Fruit fly (Drosophila melanogaster) whole organism, embryonic: ENCODE results near the gene CG18473.

Experiments used
- Asciz ChIP-seq: fragments of 200-800 bp; sonication (Bioruptor generic); optimal IDR thresholded peaks from 2 replicates; lab custom pipeline; 2017; ENCODE audit warnings: missing biosample characterization, mild to moderate bottlenecking, missing genetic modification characterization, missing genetic modification reagents
- B-H1 ChIP-seq: fragments of 200-800 bp; sonication (Bioruptor generic); IDR thresholded peaks from 3 replicates; pipeline ENCODE4 v1.3.6; 2022; ENCODE audit warnings: missing biosample characterization, missing genetic modification characterization
- CG10979 ChIP-seq: fragments of 200-800 bp; sonication (Bioruptor generic); optimal IDR thresholded peaks from 2 replicates; lab custom pipeline; 2018; ENCODE audit warnings: missing biosample characterization, mild to moderate bottlenecking, missing genetic modification characterization, moderate library complexity
- CG12744 ChIP-seq: fragments of 200-800 bp; sonication (Bioruptor generic); optimal IDR thresholded peaks from 2 replicates; lab custom pipeline; 2016; ENCODE audit warnings: missing biosample characterization, missing genetic modification characterization
- CG14667 ChIP-seq: fragments of 200-800 bp; sonication (Bioruptor generic); IDR thresholded peaks from 2 replicates; pipeline ENCODE4 v1.3.6; 2022; ENCODE audit warnings: missing biosample characterization, missing genetic modification characterization
- CG18599 ChIP-seq: fragments of 200-800 bp; sonication (Bioruptor generic); optimal IDR thresholded peaks from 3 replicates; lab custom pipeline; 2017; ENCODE audit warnings: missing biosample characterization, missing genetic modification characterization, mild to moderate bottlenecking, moderate library complexity, missing genetic modification reagents
- CG2712 ChIP-seq: fragments of 200-800 bp; optimal IDR thresholded peaks from 3 replicates; lab custom pipeline; 2019; ENCODE audit warnings: missing biosample characterization, mild to moderate bottlenecking, missing genetic modification characterization, moderate library complexity
- CG3163 ChIP-seq: fragments of 200-800 bp; sonication (Bioruptor generic); optimal IDR thresholded peaks from 3 replicates; lab custom pipeline; 2016; ENCODE audit warnings: missing biosample characterization, missing genetic modification characterization
- CG33213 ChIP-seq: fragments of 200-800 bp; sonication (Bioruptor generic); optimal IDR thresholded peaks from 3 replicates; lab custom pipeline; 2016; ENCODE audit warnings: missing biosample characterization, missing genetic modification characterization
- CG33557 ChIP-seq: fragments of 200-800 bp; sonication (Bioruptor generic); optimal IDR thresholded peaks from 2 replicates; lab custom pipeline; 2019; ENCODE audit warnings: missing biosample characterization, mild to moderate bottlenecking, missing genetic modification characterization, moderate library complexity
- CG4617 ChIP-seq: fragments of 200-800 bp; sonication (Bioruptor generic); optimal IDR thresholded peaks from 3 replicates; lab custom pipeline; 2016; ENCODE audit warnings: missing biosample characterization, missing genetic modification characterization, borderline replicate concordance
- CG7987 ChIP-seq: fragments of 200-800 bp; sonication (Bioruptor generic); optimal IDR thresholded peaks from 2 replicates; lab custom pipeline; 2018; ENCODE audit warnings: missing biosample characterization, mild to moderate bottlenecking, missing genetic modification characterization, moderate library complexity
- D19A ChIP-seq: fragments of 200-800 bp; optimal IDR thresholded peaks from 3 replicates; lab custom pipeline; 2019; ENCODE audit warnings: missing biosample characterization, mild to moderate bottlenecking, missing genetic modification characterization, moderate library complexity
- Drgx ChIP-seq: fragments of 200-800 bp; sonication (Bioruptor generic); IDR thresholded peaks from 2 replicates; pipeline ENCODE4 v1.3.6; 2022; ENCODE audit warnings: missing biosample characterization, missing genetic modification characterization
- E2f1 ChIP-seq: fragments of 200-800 bp; sonication (Bioruptor generic); IDR thresholded peaks from 2 replicates; pipeline ENCODE4 v1.3.6; 2022; ENCODE audit warnings: missing biosample characterization, missing genetic modification characterization
- E2f2 ChIP-seq: fragments of 200-800 bp; sonication (Bioruptor generic); IDR thresholded peaks from 2 replicates; pipeline ENCODE4 v1.3.6; 2022; ENCODE audit warnings: missing biosample characterization, missing genetic modification characterization
- Ets65A ChIP-seq: fragments of 200-800 bp; sonication (Bioruptor generic); peaks from one replicate; lab custom pipeline; 2016; ENCODE audit warnings: missing biosample characterization, missing genetic modification characterization
- Hey ChIP-seq: fragments of 200-800 bp; sonication (Bioruptor generic); optimal IDR thresholded peaks from 3 replicates; lab custom pipeline; 2018; ENCODE audit warnings: missing biosample characterization, mild to moderate bottlenecking, missing genetic modification characterization
- Hr39 ChIP-seq: fragments of >200 bp; optimal IDR thresholded peaks from 2 replicates; lab custom pipeline; 2017
- Hsf ChIP-seq: fragments of 200-800 bp; sonication (Bioruptor generic); optimal IDR thresholded peaks from 3 replicates; lab custom pipeline; 2016; ENCODE audit warnings: missing biosample characterization, missing genetic modification characterization
- Med ChIP-seq: fragments of 200-800 bp; sonication (Bioruptor generic); peaks from one replicate; lab custom pipeline; 2016; ENCODE audit warnings: missing biosample characterization, missing genetic modification characterization, mild to moderate bottlenecking, inconsistent platforms, moderate library complexity
- Oli ChIP-seq: fragments of 200-800 bp; sonication (Bioruptor generic); optimal IDR thresholded peaks from 2 replicates; lab custom pipeline; 2018; ENCODE audit warnings: missing biosample characterization, mild to moderate bottlenecking, missing genetic modification characterization, moderate library complexity
- Trl ChIP-seq, 3 experiments: fragments of >200 bp in 2 of 3; fragments of 200-800 bp in 1 of 3; sonication (Bioruptor generic) in 1 of 3; optimal IDR thresholded peaks; 2 replicates in 1 of 3; 3 replicates in 2 of 3; lab custom pipeline; 2016 to 2017; ENCODE audit warnings: missing biosample characterization in 1 of 3, missing genetic modification characterization in 1 of 3
- bsh ChIP-seq, 2 experiments: fragments of 200-800 bp; sonication (Bioruptor generic); optimal IDR thresholded peaks; 2 replicates each; lab custom pipeline; 2017 to 2018; ENCODE audit warnings: mild to moderate bottlenecking in 2 of 2, missing biosample characterization in 2 of 2, missing genetic modification characterization in 2 of 2, moderate library complexity in 1 of 2
- cg ChIP-seq: fragments of 200-800 bp; sonication (Bioruptor generic); optimal IDR thresholded peaks from 3 replicates; lab custom pipeline; 2019; ENCODE audit warnings: missing biosample characterization, mild to moderate bottlenecking, missing genetic modification characterization, moderate library complexity
- crol ChIP-seq: fragments of 200-800 bp; sonication (Bioruptor generic); IDR thresholded peaks from 2 replicates; pipeline ENCODE4 v1.3.6; 2022; ENCODE audit warnings: missing biosample characterization, missing genetic modification characterization
- crp ChIP-seq, 2 experiments: fragments of 200-800 bp; sonication (Bioruptor generic); optimal IDR thresholded peaks; 2 replicates in 1 of 2; 3 replicates in 1 of 2; lab custom pipeline; 2017; ENCODE audit warnings: missing biosample characterization in 2 of 2, missing genetic modification characterization in 2 of 2, mild to moderate bottlenecking in 1 of 2, moderate library complexity in 1 of 2
- dpn ChIP-seq, 2 experiments: fragments of 200-800 bp; sonication (Bioruptor generic); optimal IDR thresholded peaks; 3 replicates each; lab custom pipeline; 2016; ENCODE audit warnings: missing biosample characterization in 2 of 2, missing genetic modification characterization in 2 of 2
- ewg ChIP-seq: fragments of 200-800 bp; sonication (Bioruptor generic); optimal IDR thresholded peaks from 3 replicates; lab custom pipeline; 2017; ENCODE audit warnings: mild to moderate bottlenecking, missing biosample characterization, missing genetic modification reagents, missing genetic modification characterization
- fd64A ChIP-seq: fragments of 200-800 bp; sonication (Bioruptor generic); optimal IDR thresholded peaks from 3 replicates; lab custom pipeline; 2018; ENCODE audit warnings: missing biosample characterization, mild to moderate bottlenecking, missing genetic modification characterization
- gcm ChIP-seq: fragments of 200-800 bp; sonication (Bioruptor generic); optimal IDR thresholded peaks from 2 replicates; lab custom pipeline; 2019; ENCODE audit warnings: missing biosample characterization, mild to moderate bottlenecking, missing genetic modification characterization, moderate library complexity
- gem ChIP-seq: fragments of 200-800 bp; sonication (Bioruptor generic); optimal IDR thresholded peaks from 2 replicates; lab custom pipeline; 2019; ENCODE audit warnings: missing biosample characterization, mild to moderate bottlenecking, missing genetic modification characterization, moderate library complexity
- gfzf ChIP-seq: fragments of 200-800 bp; sonication (Bioruptor generic); optimal IDR thresholded peaks from 2 replicates; lab custom pipeline; 2016; ENCODE audit warnings: missing biosample characterization, mild to moderate bottlenecking, missing genetic modification characterization, moderate library complexity
- gt ChIP-seq: fragments of 200-800 bp; sonication (Bioruptor generic); IDR thresholded peaks from 2 replicates; pipeline ENCODE4 v1.3.6; 2022; ENCODE audit warnings: missing biosample characterization, missing genetic modification characterization
- inv ChIP-seq: fragments of 200-800 bp; sonication (Bioruptor generic); IDR thresholded peaks from 2 replicates; pipeline ENCODE4 v1.3.6; 2022; ENCODE audit warnings: missing biosample characterization, missing genetic modification characterization; ENCODE audit not compliant: partially characterized antibody
- lola ChIP-seq, 3 experiments: fragments of >200 bp in 2 of 3; fragments of 200-800 bp in 1 of 3; sonication (Bioruptor generic) in 1 of 3; optimal IDR thresholded peaks; 2 replicates each; lab custom pipeline; 2017 to 2019; ENCODE audit warnings: missing biosample characterization in 3 of 3, missing genetic modification characterization in 3 of 3, mild to moderate bottlenecking in 1 of 3, moderate library complexity in 1 of 3
- nom ChIP-seq: fragments of 200-800 bp; sonication (Bioruptor generic); optimal IDR thresholded peaks from 2 replicates; lab custom pipeline; 2017; ENCODE audit warnings: missing biosample characterization, missing genetic modification characterization, mild to moderate bottlenecking, moderate library complexity, missing genetic modification reagents
- prd ChIP-seq, 3 experiments: fragments of >200 bp in 2 of 3; fragments of 200-800 bp in 1 of 3; sonication (Bioruptor generic) in 1 of 3; optimal IDR thresholded peaks in 2 of 3; IDR thresholded peaks in 1 of 3; 2 replicates in 2 of 3; 3 replicates in 1 of 3; pipeline versions ENCODE4 v1.3.6 to Lab custom; 2017 to 2022; ENCODE audit warnings: missing biosample characterization in 1 of 3, missing genetic modification characterization in 1 of 3
- pros ChIP-seq: fragments of 200-800 bp; sonication (Bioruptor generic); optimal IDR thresholded peaks from 3 replicates; lab custom pipeline; 2019; ENCODE audit warnings: missing biosample characterization, mild to moderate bottlenecking, missing genetic modification characterization, moderate library complexity
- rib ChIP-seq: fragments of 200-800 bp; sonication (Bioruptor generic); IDR thresholded peaks from 2 replicates; pipeline ENCODE4 v1.3.6; 2022; ENCODE audit warnings: missing biosample characterization, missing genetic modification characterization
- schlank ChIP-seq: fragments of 200-800 bp; sonication (Bioruptor generic); optimal IDR thresholded peaks from 2 replicates; lab custom pipeline; 2018; ENCODE audit warnings: missing biosample characterization, mild to moderate bottlenecking, missing genetic modification characterization
- so ChIP-seq: fragments of 200-800 bp; sonication (Bioruptor generic); IDR thresholded peaks from 3 replicates; pipeline ENCODE4 v1.3.6; 2022; ENCODE audit warnings: missing biosample characterization, missing genetic modification characterization
- stwl ChIP-seq: fragments of 200-800 bp; sonication (Bioruptor generic); optimal IDR thresholded peaks from 3 replicates; lab custom pipeline; 2018; ENCODE audit warnings: missing biosample characterization, mild to moderate bottlenecking, missing genetic modification characterization, moderate library complexity
- ttk ChIP-seq: fragments of 200-800 bp; sonication (Bioruptor generic); IDR thresholded peaks from 2 replicates; pipeline ENCODE4 v2.1.2; 2022; ENCODE audit warnings: missing biosample characterization, missing genetic modification characterization
- yki ChIP-seq: fragments of >200 bp; optimal IDR thresholded peaks from 3 replicates; lab custom pipeline; 2018
- zfh2 ChIP-seq: fragments of 200-800 bp; sonication (Bioruptor generic); optimal IDR thresholded peaks from 2 replicates; lab custom pipeline; 2016; ENCODE audit warnings: missing biosample characterization, missing genetic modification characterization

CG18473 gene

DNA sequence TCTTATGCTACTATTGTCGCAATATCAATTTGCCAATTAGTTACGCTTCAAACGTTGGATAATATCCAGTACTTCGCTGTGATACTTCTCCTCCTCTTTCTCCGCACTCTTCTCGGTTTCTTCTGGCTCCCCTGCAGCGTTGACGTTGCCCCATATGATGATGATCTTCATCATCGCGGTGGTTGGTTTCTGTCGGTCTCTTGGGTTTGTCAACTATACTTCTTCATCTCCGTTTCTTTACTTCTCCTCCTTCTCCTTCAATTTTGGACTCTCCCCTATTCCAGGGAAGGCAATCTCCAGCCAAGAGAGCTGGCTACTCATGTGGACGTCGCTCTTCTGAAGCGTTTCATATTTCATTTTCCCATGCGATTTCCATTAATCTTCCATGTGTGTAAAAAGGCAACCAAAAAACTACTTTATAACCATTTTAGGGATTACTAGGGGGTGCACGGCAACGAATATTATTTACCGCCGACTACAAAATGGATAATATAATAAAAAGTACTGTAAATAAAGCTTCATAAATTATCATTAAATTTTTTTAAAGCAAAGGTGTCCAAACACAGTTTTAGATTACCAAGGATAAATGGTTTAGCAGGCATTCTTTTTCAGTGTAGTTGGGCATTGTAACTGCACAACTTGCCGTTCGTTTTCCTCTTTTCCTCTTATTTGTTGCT is 15.3 kb upstream of the CG18473 start (continued):
- TF ChIP-seq Trl (optimal IDR thresholded peaks at IDR 0.05; lab: Kevin White, UChicago), result peak in 1 of 2 experiments; percentile 11
- TF ChIP-seq Trl (GFP tag; optimal IDR thresholded peaks at IDR 0.05; lab: Kevin White, UChicago), result no peak
- TF ChIP-seq stwl (tag; lab: Kevin White, UChicago), result no peak
- TF ChIP-seq CG4617 (GFP tag; lab: Kevin White, UChicago), result no peak
- TF ChIP-seq lola (GFP tag; optimal IDR thresholded peaks at IDR 0.05; lab: Kevin White, UChicago), result peak in 1 of 3 experiments; percentile 48
- no peak for TF ChIP-seq gfzf
- TF ChIP-seq CG2712, result peak; percentile 29
- TF ChIP-seq Hsf (GFP tag; lab: Kevin White, UChicago), result peak; percentile 7
- no peak for TF ChIP-seq E2f1 (GFP tag; lab: Robert Waterston, UW)
- TF ChIP-seq CG33557 (GFP tag; lab: Kevin White, UChicago), result peak; percentile 28
- TF ChIP-seq E2f2 (GFP tag; lab: Robert Waterston, UW), result peak; percentile 10; the same call in 1 of the 2 replicates
- TF ChIP-seq CG14667 (GFP tag; lab: Robert Waterston, UW), result no peak
- no peak for TF ChIP-seq Asciz
- no peak for TF ChIP-seq prd (optimal IDR thresholded peaks at IDR 0.05; lab: Kevin White, UChicago)
- peak; percentile 48; the same call in 2 of the 3 replicates for TF ChIP-seq prd (GFP tag; IDR thresholded peaks at IDR 0.05; lab: Robert Waterston, UW)
- peak; percentile 91 for TF ChIP-seq pros (GFP tag; lab: Kevin White, UChicago)
- no peak for TF ChIP-seq gt (GFP tag; lab: Robert Waterston, UW)
- 0 out of 3 replicates have a peak, but pooled peaks have one; percentile 43 for TF ChIP-seq so
- no peak for TF ChIP-seq ewg (GFP tag; lab: Kevin White, UChicago)
- TF ChIP-seq Hey (tag; lab: Kevin White, UChicago), result no peak
- peak; percentile 61 for TF ChIP-seq CG10979 (tag; lab: Kevin White, UChicago)
- TF ChIP-seq Ets65A (GFP tag; lab: Kevin White, UChicago), result peak; percentile 66
- no peak for TF ChIP-seq Hr39
- TF ChIP-seq D19A (tag; lab: Kevin White, UChicago), result peak; percentile 5
- TF ChIP-seq Oli, result peak; percentile 31
- TF ChIP-seq Med (GFP tag; lab: Kevin White, UChicago), result peak; percentile 58
- TF ChIP-seq zfh2 (GFP tag; lab: Kevin White, UChicago), result no peak
- TF ChIP-seq CG18599 (GFP tag; lab: Kevin White, UChicago), result peak; percentile 46
- TF ChIP-seq fd64A (GFP tag; lab: Kevin White, UChicago), result no peak
- peak; percentile 31 to 77 for TF ChIP-seq bsh (GFP tag; optimal IDR thresholded peaks at IDR 0.05; lab: Kevin White, UChicago)
- TF ChIP-seq Drgx (GFP tag; lab: Robert Waterston, UW), result peak; percentile 83
- peak; percentile 3 for TF ChIP-seq gcm (GFP tag; lab: Kevin White, UChicago)
- peak; percentile 48 for TF ChIP-seq gem (tag; lab: Kevin White, UChicago)
- TF ChIP-seq CG7987 (GFP tag; lab: Kevin White, UChicago), result no peak
- no peak for TF ChIP-seq B-H1 (GFP tag; lab: Robert Waterston, UW)
- no peak for TF ChIP-seq ttk
- peak; percentile 50; the same call in 1 of the 2 replicates for TF ChIP-seq crol
- TF ChIP-seq, all 482 proteins: peak for 63

- TF ChIP-seq inv (GFP tag; lab: Robert Waterston, UW) (no peak), rib (GFP tag; lab: Robert Waterston, UW) (no peak), crp (GFP tag; optimal IDR thresholded peaks at IDR 0.05; lab: Kevin White, UChicago) (no peak), nom (GFP tag; lab: Kevin White, UChicago) (peak; percentile 18), dpn (GFP tag; optimal IDR thresholded peaks at IDR 0.05; lab: Kevin White, UChicago) (no peak), schlank (tag; lab: Kevin White, UChicago) (no peak), CG33213 (GFP tag; lab: Kevin White, UChicago) (no peak), yki (lab: Kevin White, UChicago) (no peak), cg (GFP tag; lab: Kevin White, UChicago) (no peak), CG3163 (GFP tag; lab: Kevin White, UChicago) (no peak), CG12744 (GFP tag; lab: Kevin White, UChicago) (no peak), E2f2 (GFP tag; lab: Robert Waterston, UW) (0 out of 2 replicates have a peak, but pooled peaks have one; percentile 3)
Observed at dm6 chr3R:9348379-9348721, 14.8 kb upstream of the CG18473 start.
